Worm (Caenorhabditis elegans) whole organism, L4 larva: ENCODE data around the gene vps-18.
A peak's percentile ranks its signal among the peaks of the same experiment; 100 is the strongest.

ENCODE experiments used
- D1046.2 ChIP-seq: fragments of 200-800 bp; sonication (Bioruptor generic); IDR thresholded peaks from 2 replicates; pipeline ENCODE4 v1.3.6; 2022; ENCODE audit warnings: missing genetic modification characterization, missing compliant biosample characterization
- F26F4.8 ChIP-seq: fragments of 200-800 bp; sonication (Bioruptor generic); conservative IDR thresholded peaks from 2 replicates; pipeline ENCODE4 v1.3.6; 2022; ENCODE audit warnings: missing genetic modification characterization, missing compliant biosample characterization
- F44E2.7 ChIP-seq: fragments of 200-800 bp; sonication (Bioruptor generic); IDR thresholded peaks from 2 replicates; pipeline ENCODE4 v2.1.2; 2022; ENCODE audit warnings: missing genetic modification characterization, missing compliant biosample characterization
- T20F7.1 ChIP-seq: fragments of 200-800 bp; sonication (Bioruptor generic); optimal IDR thresholded peaks from 2 replicates; lab custom pipeline; 2018; ENCODE audit warnings: mild to moderate bottlenecking, missing genetic modification characterization, missing compliant biosample characterization
- T26A8.4 ChIP-seq: fragments of 200-800 bp; sonication (Bioruptor generic); IDR thresholded peaks from 2 replicates; pipeline ENCODE4 v1.3.6; 2022; ENCODE audit warnings: missing genetic modification characterization, missing compliant biosample characterization
- Y5F2A.4 ChIP-seq: fragments of 200-800 bp; sonication (Bioruptor generic); optimal IDR thresholded peaks from 2 replicates; lab custom pipeline; 2018; ENCODE audit warnings: mild to moderate bottlenecking, missing genetic modification characterization, missing compliant biosample characterization
- ZK337.2 ChIP-seq: fragments of 200-800 bp; sonication (Bioruptor generic); IDR thresholded peaks from 2 replicates; pipeline ENCODE4 v1.3.6; 2022; ENCODE audit warnings: missing genetic modification reagents, missing genetic modification characterization, missing compliant biosample characterization
- ZK546.5 ChIP-seq, 2 experiments: sonication (generic microtip); optimal IDR thresholded peaks; 2 replicates each; lab custom pipeline; 2017; ENCODE audit warnings: missing biosample characterization in 2 of 2, missing genetic modification characterization in 2 of 2
- aha-1 ChIP-seq: fragments of 150-350 bp; peaks from one replicate; lab custom pipeline; 2014; ENCODE audit warnings: missing biosample characterization, missing genetic modification characterization
- aly-2 ChIP-seq: sonication (generic microtip); optimal IDR thresholded peaks from 2 replicates; lab custom pipeline; 2018; ENCODE audit warnings: missing biosample characterization, missing genetic modification characterization
- arid-1 ChIP-seq: fragments of 200-800 bp; sonication (Bioruptor generic); conservative IDR thresholded peaks from 2 replicates; pipeline ENCODE4 v1.3.6; 2022; ENCODE audit warnings: missing genetic modification reagents, missing genetic modification characterization, missing compliant biosample characterization
- attf-4 ChIP-seq: sonication (generic microtip); optimal IDR thresholded peaks from 3 replicates; lab custom pipeline; 2017; ENCODE audit warnings: missing biosample characterization, missing genetic modification characterization
- ceh-44 ChIP-seq: fragments of 200-800 bp; sonication (Bioruptor generic); IDR thresholded peaks from 2 replicates; pipeline ENCODE4 v1.3.6; 2022; ENCODE audit warnings: missing genetic modification reagents, missing genetic modification characterization, missing compliant biosample characterization
- ceh-62 ChIP-seq: sonication (generic microtip); optimal IDR thresholded peaks from 2 replicates; lab custom pipeline; 2017; ENCODE audit warnings: missing biosample characterization, missing genetic modification characterization
- ceh-82 ChIP-seq: sonication (generic microtip); optimal IDR thresholded peaks from 2 replicates; lab custom pipeline; 2017; ENCODE audit warnings: missing biosample characterization, missing genetic modification characterization
- ces-1 ChIP-seq: fragments of 150-350 bp; sonication (generic microtip); optimal IDR thresholded peaks from 4 replicates; lab custom pipeline; 2014; ENCODE audit warnings: missing biosample characterization, missing genetic modification reagents, missing genetic modification characterization
- cey-2 ChIP-seq: sonication (generic microtip); optimal IDR thresholded peaks from 3 replicates; lab custom pipeline; 2017; ENCODE audit warnings: missing genetic modification characterization, mild to moderate bottlenecking, missing compliant biosample characterization, antibody characterized with exemption, borderline replicate concordance; ENCODE audit not compliant: insufficient read depth
- daf-16 ChIP-seq, 3 experiments: sonication (generic microtip); optimal IDR thresholded peaks; 2 replicates each; lab custom pipeline; 2016 to 2017; ENCODE audit warnings: missing genetic modification characterization in 3 of 3, missing genetic modification reagents in 3 of 3, mild to moderate bottlenecking in 2 of 3, missing compliant biosample characterization in 2 of 3, missing biosample characterization in 1 of 3, moderate library complexity in 1 of 3
- dmd-6 ChIP-seq: fragments of 200-800 bp; sonication (Bioruptor generic); IDR thresholded peaks from 2 replicates; pipeline ENCODE4 v1.3.6; 2022; ENCODE audit warnings: missing genetic modification reagents, missing genetic modification characterization, missing compliant biosample characterization
- egl-27 ChIP-seq: sonication (generic microtip); optimal IDR thresholded peaks from 3 replicates; lab custom pipeline; 2017; ENCODE audit warnings: missing biosample characterization, missing genetic modification reagents, missing genetic modification characterization
- hlh-30 ChIP-seq: sonication (generic microtip); optimal IDR thresholded peaks from 2 replicates; lab custom pipeline; 2017; ENCODE audit warnings: antibody characterized with exemption, mild to moderate bottlenecking, missing genetic modification characterization, missing compliant biosample characterization; ENCODE audit not compliant: insufficient read depth
- hmg-1.1 ChIP-seq: fragments of 200-800 bp; sonication (Bioruptor generic); IDR thresholded peaks from 2 replicates; pipeline ENCODE4 v1.3.6; 2022; ENCODE audit warnings: missing genetic modification reagents, missing genetic modification characterization, missing compliant biosample characterization
- lim-7 ChIP-seq: fragments of 200-800 bp; sonication (Bioruptor generic); IDR thresholded peaks from 2 replicates; pipeline ENCODE4 v1.3.6; 2022; ENCODE audit warnings: missing genetic modification characterization, missing compliant biosample characterization
- lin-1 ChIP-seq: fragments of 200-800 bp; sonication (Bioruptor generic); IDR thresholded peaks from 2 replicates; pipeline ENCODE4 v1.3.6; 2022; ENCODE audit warnings: missing genetic modification reagents, missing genetic modification characterization, missing compliant biosample characterization
- lin-13 ChIP-seq: fragments of 150-350 bp; optimal IDR thresholded peaks from 2 replicates; lab custom pipeline; 2014; ENCODE audit warnings: missing biosample characterization, missing genetic modification reagents, missing genetic modification characterization
- lsy-2 ChIP-seq, 2 experiments: fragments of 150-350 bp in 1 of 2; sonication (generic microtip) in 1 of 2; optimal IDR thresholded peaks; 2 replicates each; lab custom pipeline; 2014 to 2017; ENCODE audit warnings: missing biosample characterization in 2 of 2, missing genetic modification characterization in 2 of 2
- mdl-1 ChIP-seq, 2 experiments: fragments of 150-350 bp in 1 of 2; sonication (generic microtip) in 1 of 2; optimal IDR thresholded peaks; 2 replicates each; lab custom pipeline; 2014 to 2017; ENCODE audit warnings: missing biosample characterization in 2 of 2, missing genetic modification characterization in 2 of 2
- mdt-29 ChIP-seq: fragments of 200-800 bp; sonication (Bioruptor generic); IDR thresholded peaks from 2 replicates; pipeline ENCODE4 v1.3.6; 2022; ENCODE audit warnings: missing genetic modification reagents, missing genetic modification characterization, missing compliant biosample characterization
- mxl-3 ChIP-seq: fragments of 200-800 bp; sonication (Bioruptor generic); optimal IDR thresholded peaks from 2 replicates; lab custom pipeline; 2018; ENCODE audit warnings: mild to moderate bottlenecking, missing genetic modification characterization, missing compliant biosample characterization
- nhr-11 ChIP-seq: fragments of 150-350 bp; optimal IDR thresholded peaks from 2 replicates; lab custom pipeline; 2014; ENCODE audit warnings: missing biosample characterization, missing genetic modification characterization
- nhr-111 ChIP-seq: fragments of 200-800 bp; sonication (Bioruptor generic); optimal IDR thresholded peaks from 2 replicates; lab custom pipeline; 2018; ENCODE audit warnings: mild to moderate bottlenecking, missing genetic modification characterization, missing compliant biosample characterization
- nhr-237 ChIP-seq: sonication (generic microtip); optimal IDR thresholded peaks from 2 replicates; lab custom pipeline; 2017; ENCODE audit warnings: missing biosample characterization, missing genetic modification characterization
- nhr-28 ChIP-seq: fragments of 150-350 bp; optimal IDR thresholded peaks from 2 replicates; lab custom pipeline; 2014; ENCODE audit warnings: missing biosample characterization, missing genetic modification characterization
- nhr-42 ChIP-seq: fragments of 200-800 bp; sonication (Bioruptor generic); IDR thresholded peaks from 2 replicates; pipeline ENCODE4 v1.3.6; 2022; ENCODE audit warnings: missing genetic modification characterization, missing compliant biosample characterization
- nhr-6 ChIP-seq: fragments of 150-350 bp; optimal IDR thresholded peaks from 2 replicates; lab custom pipeline; 2014; ENCODE audit warnings: missing biosample characterization, missing genetic modification characterization
- nhr-76 ChIP-seq: fragments of 150-350 bp; optimal IDR thresholded peaks from 2 replicates; lab custom pipeline; 2014; ENCODE audit warnings: missing biosample characterization, missing genetic modification characterization
- nhr-77 ChIP-seq: fragments of 150-350 bp; optimal IDR thresholded peaks from 2 replicates; lab custom pipeline; 2014; ENCODE audit warnings: missing biosample characterization, missing genetic modification characterization
- pha-4 ChIP-seq, 2 experiments: fragments of 150-350 bp in 1 of 2; fragments of 200-800 bp in 1 of 2; sonication (Bioruptor generic) in 1 of 2; IDR thresholded peaks in 1 of 2; optimal IDR thresholded peaks in 1 of 2; 2 replicates each; pipeline versions ENCODE4 v1.3.6 to Lab custom; 2014 to 2022; ENCODE audit warnings: missing genetic modification characterization in 2 of 2, missing genetic modification reagents in 2 of 2, missing biosample characterization in 1 of 2, missing compliant biosample characterization in 1 of 2
- php-3 ChIP-seq: fragments of 200-800 bp; sonication (Bioruptor generic); IDR thresholded peaks from 2 replicates; pipeline ENCODE4 v1.3.6; 2022; ENCODE audit warnings: missing genetic modification reagents, missing genetic modification characterization, missing compliant biosample characterization
- pqm-1 ChIP-seq: sonication (generic microtip); optimal IDR thresholded peaks from 2 replicates; lab custom pipeline; 2017; ENCODE audit warnings: missing biosample characterization, missing genetic modification characterization
- skn-1 ChIP-seq: fragments of 150-350 bp; optimal IDR thresholded peaks from 2 replicates; lab custom pipeline; 2014; ENCODE audit warnings: missing biosample characterization, missing genetic modification characterization
- unc-62 ChIP-seq, 3 experiments: fragments of 150-350 bp in 1 of 3; sonication (generic microtip); optimal IDR thresholded peaks in 2 of 3; peaks in 1 of 3; 1 replicate in 1 of 3; 2 replicates in 2 of 3; lab custom pipeline; 2014 to 2017; ENCODE audit warnings: missing biosample characterization in 3 of 3, missing genetic modification characterization in 3 of 3, missing genetic modification reagents in 3 of 3, missing genotype in 1 of 3
- zfp-2 ChIP-seq: sonication (generic microtip); optimal IDR thresholded peaks from 2 replicates; lab custom pipeline; 2016; ENCODE audit warnings: mild to moderate bottlenecking, missing genetic modification characterization, missing compliant biosample characterization
- zfp-3 ChIP-seq: fragments of 200-800 bp; sonication (Bioruptor generic); conservative IDR thresholded peaks from 2 replicates; pipeline ENCODE4 v1.3.6; 2022; ENCODE audit warnings: missing genetic modification reagents, missing genetic modification characterization, missing compliant biosample characterization
- zip-2 ChIP-seq: fragments of 150-350 bp; optimal IDR thresholded peaks from 2 replicates; lab custom pipeline; 2014; ENCODE audit warnings: missing biosample characterization, missing genetic modification characterization
- ztf-11 ChIP-seq: fragments of 150-350 bp; optimal IDR thresholded peaks from 2 replicates; lab custom pipeline; 2014; ENCODE audit warnings: missing biosample characterization, missing genetic modification characterization

Gene vps-18

ce11 chrII:4460297-4460696 is 633 bp upstream of the vps-18 start:
- TF ChIP-seq lin-13 (GFP tag; lab: Kevin White, UChicago) (no peak), daf-16 (GFP tag; optimal IDR thresholded peaks at IDR 0.05; lab: Kevin White, UChicago) (no peak), daf-16 (tag; optimal IDR thresholded peaks at IDR 0.05; lab: Kevin White, UChicago) (no peak), nhr-237 (tag; lab: Kevin White, UChicago) (no peak), nhr-111 (GFP tag; lab: Kevin White, UChicago) (no peak), mdl-1 (tag; optimal IDR thresholded peaks at IDR 0.05; lab: Kevin White, UChicago) (no peak), cey-2 (no peak), zip-2 (tag; lab: Kevin White, UChicago) (no peak), attf-4 (tag; lab: Kevin White, UChicago) (no peak), lin-1 (GFP tag; lab: Robert Waterston, UW) (no peak), zfp-3 (GFP tag; lab: Robert Waterston, UW) (no peak), zfp-2 (tag; lab: Kevin White, UChicago) (no peak), nhr-11 (tag; lab: Kevin White, UChicago) (no peak), lsy-2 (tag; optimal IDR thresholded peaks at IDR 0.05; lab: Kevin White, UChicago) (no peak), hmg-1.1 (GFP tag; lab: Robert Waterston, UW) (no peak), egl-27 (no peak), dmd-6 (GFP tag; lab: Robert Waterston, UW) (no peak), aly-2 (no peak), unc-62 (GFP tag; optimal IDR thresholded peaks at IDR 0.05 in 1 of 2; lab: Kevin White, UChicago) (no peak), unc-62 (tag; optimal IDR thresholded peaks at IDR 0.05; lab: Kevin White, UChicago) (no peak), nhr-76 (tag; lab: Kevin White, UChicago) (no peak)

DNA sequence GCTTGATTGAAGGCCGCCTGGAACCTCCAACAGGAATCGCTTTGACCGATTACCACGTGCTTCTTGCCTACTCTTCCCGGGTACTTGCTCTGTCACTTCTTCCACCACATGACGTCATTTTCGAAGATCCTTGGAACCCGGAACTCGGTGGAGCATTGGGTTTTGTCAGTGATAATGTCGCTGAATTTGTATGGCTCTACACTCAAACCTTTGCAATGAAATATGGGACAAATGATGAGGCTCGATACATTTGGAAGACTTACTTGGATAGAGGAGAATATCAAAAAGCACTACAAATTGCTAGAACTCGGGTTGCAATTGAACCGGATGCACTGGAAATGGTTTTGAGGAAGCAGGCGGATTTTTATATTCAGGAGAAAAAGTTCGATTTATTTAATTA is 1.9 kb downstream of the vps-18 start:
- TF ChIP-seq unc-62 (GFP tag; optimal IDR thresholded peaks at IDR 0.05 in 1 of 2; lab: Kevin White, UChicago) (peak in 1 of 2 experiments; percentile 46), unc-62 (tag; optimal IDR thresholded peaks at IDR 0.05; lab: Kevin White, UChicago) (no peak), aly-2 (no peak), aha-1 (tag; lab: Kevin White, UChicago) (peak; percentile 94)
- TF ChIP-seq, all 104 proteins: peak for 2

- TF ChIP-seq ceh-82 (tag; lab: Kevin White, UChicago) (no peak), ceh-62 (no peak), nhr-28 (no peak), ceh-44 (no peak), ces-1 (GFP tag; lab: Kevin White, UChicago) (no peak), pqm-1 (tag; lab: Kevin White, UChicago) (no peak), skn-1 (no peak), ZK546.5 (tag; optimal IDR thresholded peaks at IDR 0.05; lab: Kevin White, UChicago) (no peak), nhr-77 (tag; lab: Kevin White, UChicago) (no peak), zip-2 (tag; lab: Kevin White, UChicago) (no peak), lim-7 (GFP tag; lab: Robert Waterston, UW) (no peak), aly-2 (no peak), D1046.2 (GFP tag; lab: Robert Waterston, UW) (no peak), php-3 (GFP tag; lab: Robert Waterston, UW) (no peak), F26F4.8 (GFP tag; lab: Robert Waterston, UW) (no peak), lin-13 (GFP tag; lab: Kevin White, UChicago) (no peak), arid-1 (GFP tag; lab: Robert Waterston, UW) (no peak), T20F7.1 (no peak)
Measured at ce11 chrII:4467869-4468268, 6.9 kb downstream of the vps-18 start, which contains the start of gene W06B4.2. Gene W06B4.2 (plus strand): TSS chrII:4468169.

ce11 chrII:4468897-4469459 is 8.0 kb downstream of the vps-18 start:
- peak; percentile 23 for TF ChIP-seq hlh-30
- TF ChIP-seq T26A8.4 (GFP tag; lab: Robert Waterston, UW): no peak
- TF ChIP-seq Y5F2A.4 (GFP tag; lab: Kevin White, UChicago): no peak
- TF ChIP-seq nhr-6: no peak
- peak; percentile 61 for TF ChIP-seq mxl-3
- TF ChIP-seq zip-2 (tag; lab: Kevin White, UChicago): no peak
- TF ChIP-seq F44E2.7 (GFP tag; lab: Robert Waterston, UW): no peak
- TF ChIP-seq pha-4 (GFP tag; IDR thresholded peaks at IDR 0.05; lab: Robert Waterston, UW): no peak
- no peak for TF ChIP-seq pha-4 (tag; optimal IDR thresholded peaks at IDR 0.05; lab: Kevin White, UChicago)
- TF ChIP-seq ZK337.2 (GFP tag; lab: Robert Waterston, UW): no peak
- TF ChIP-seq mdt-29 (GFP tag; lab: Robert Waterston, UW): no peak
- TF ChIP-seq ztf-11 (tag; lab: Kevin White, UChicago): no peak
- TF ChIP-seq zfp-3 (GFP tag; lab: Robert Waterston, UW): no peak
- no peak for TF ChIP-seq nhr-42 (GFP tag; lab: Robert Waterston, UW)
- peak in 1 of 2 experiments; percentile 9 for TF ChIP-seq mdl-1 (tag; optimal IDR thresholded peaks at IDR 0.05; lab: Kevin White, UChicago)
